Fruit fly (Drosophila melanogaster): ENCODE results near the gene CG44422.

The CG44422 gene

DNA sequence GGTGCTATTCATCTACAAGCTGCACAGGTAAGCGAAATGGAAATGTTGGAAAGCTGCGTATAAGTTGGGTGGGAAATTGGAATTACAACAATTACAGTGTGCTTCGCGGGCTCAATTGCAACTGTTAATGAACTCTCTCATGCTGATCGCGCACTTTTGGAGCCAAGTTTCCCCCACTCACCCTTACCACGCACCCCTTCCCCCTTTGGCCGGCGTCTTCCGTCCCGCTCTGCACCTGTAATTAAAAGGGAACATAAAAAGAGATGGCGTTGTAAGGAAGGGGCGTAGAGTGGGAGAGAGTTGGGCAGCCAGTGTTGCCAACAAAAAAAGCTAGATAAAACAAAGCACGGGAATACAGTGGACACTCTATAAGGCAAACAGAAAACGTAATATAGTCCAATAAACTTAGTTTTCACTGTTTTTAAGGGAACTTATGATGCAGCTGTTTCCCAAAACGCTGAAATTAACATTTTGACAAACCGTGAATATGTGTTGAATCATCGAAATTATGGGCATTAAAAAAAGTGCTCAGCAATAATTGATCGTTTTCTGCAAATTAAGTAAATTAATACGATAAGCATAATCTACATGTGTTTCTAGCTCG is 38.2 kb upstream of the CG44422 start (continued):
- TF ChIP-seq pros (GFP tag; optimal IDR thresholded peaks at IDR 0.05) (peak; percentile 7), psq (GFP tag; optimal IDR thresholded peaks at IDR 0.05) (no peak), Eip74EF (GFP tag; optimal IDR thresholded peaks at IDR 0.05) (no peak), CG2120 (GFP tag; optimal IDR thresholded peaks at IDR 0.05) (peak; percentile 41), Meics (GFP tag; optimal IDR thresholded peaks at IDR 0.05) (no peak), so (GFP tag; IDR thresholded peaks at IDR 0.05) (no peak), CG2678 (tag; optimal IDR thresholded peaks at IDR 0.05) (peak; percentile 32), ci (GFP tag; IDR thresholded peaks at IDR 0.05) (peak; percentile 53; the same call in 1 of the 3 replicates), HLH54F (GFP tag; optimal IDR thresholded peaks at IDR 0.05) (no peak), Dip3 (GFP tag; optimal IDR thresholded peaks at IDR 0.05) (no peak), az2 (GFP tag; optimal IDR thresholded peaks at IDR 0.05) (peak; percentile 10), Hmx (GFP tag; optimal IDR thresholded peaks at IDR 0.05) (no peak), CG7839 (tag; optimal IDR thresholded peaks at IDR 0.05) (peak; percentile 2), repo (GFP tag; optimal IDR thresholded peaks at IDR 0.05) (no peak), Atf-2 (GFP tag; optimal IDR thresholded peaks at IDR 0.05) (no peak), Gug (GFP tag; IDR thresholded peaks at IDR 0.05) (peak; percentile 2; the same call in 1 of the 4 replicates), bbx (GFP tag; IDR thresholded peaks at IDR 0.05; ENCODE audit: partially characterized antibody) (no peak), Hand (GFP tag; optimal IDR thresholded peaks at IDR 0.05) (no peak), CG10959 (GFP tag; IDR thresholded peaks at IDR 0.05) (no peak), dm (GFP tag; optimal IDR thresholded peaks at IDR 0.05) (peak; percentile 1), slbo (GFP tag; IDR thresholded peaks at IDR 0.05) (peak; percentile 29; the same call in 1 of the 2 replicates), Hr78 (GFP tag; optimal IDR thresholded peaks at IDR 0.05) (no peak), CG13775 (GFP tag; optimal IDR thresholded peaks at IDR 0.05) (peak; percentile 21), Dll (GFP tag; IDR thresholded peaks at IDR 0.05; ENCODE audit: partially characterized antibody) (no peak), ab (GFP tag; optimal IDR thresholded peaks at IDR 0.05) (no peak), CG17361 (GFP tag; IDR thresholded peaks at IDR 0.05) (peak; percentile 49; the same call in 1 of the 3 replicates), lmd (GFP tag; IDR thresholded peaks at IDR 0.05) (0 out of 2 replicates have a peak, but pooled peaks have one; percentile 5), CG1603 (tag; optimal IDR thresholded peaks at IDR 0.05) (peak; percentile 19), Fer3 (tag; optimal IDR thresholded peaks at IDR 0.05) (peak; percentile 3), Hey (tag; optimal IDR thresholded peaks at IDR 0.05) (no peak), twi (tag; optimal IDR thresholded peaks at IDR 0.05) (no peak), CG13424 (tag; optimal IDR thresholded peaks at IDR 0.05) (peak; percentile 14), CG9932 (GFP tag; IDR thresholded peaks at IDR 0.05) (no peak), bab2 (GFP tag; optimal IDR thresholded peaks at IDR 0.05) (peak; percentile 6), CG9215 (GFP tag; IDR thresholded peaks at IDR 0.05) (peak; percentile 66), CG1602 (GFP tag; optimal IDR thresholded peaks at IDR 0.05) (no peak), Xbp1 (GFP tag; optimal IDR thresholded peaks at IDR 0.05) (peak; percentile 30), ind (GFP tag; optimal IDR thresholded peaks at IDR 0.05) (peak; percentile 24), ttk (GFP tag; IDR thresholded peaks at IDR 0.05) (no peak), CG12659 (GFP tag; optimal IDR thresholded peaks at IDR 0.05) (peak; percentile 7), lab (GFP tag; optimal IDR thresholded peaks at IDR 0.05) (peak; percentile 32), mirr (GFP tag; optimal IDR thresholded peaks at IDR 0.05) (no peak), CG15601 (tag; optimal IDR thresholded peaks at IDR 0.05) (peak; percentile 5), Mad (GFP tag; optimal IDR thresholded peaks at IDR 0.05) (no peak), slou (GFP tag; optimal IDR thresholded peaks at IDR 0.05) (no peak), CG34376 (GFP tag; optimal IDR thresholded peaks at IDR 0.05) (no peak), gem (tag; optimal IDR thresholded peaks at IDR 0.05) (peak; percentile 43), TFAM (GFP tag; optimal IDR thresholded peaks at IDR 0.05) (no peak), crol (GFP tag; IDR thresholded peaks at IDR 0.05) (peak; percentile 88), CG9437 (GFP tag; optimal IDR thresholded peaks at IDR 0.05) (peak; percentile 14)
